Worm (Caenorhabditis elegans): ENCODE measurements around the gene lgg-3.

lgg-3 gene

ce11 chrIII:5706077-5706627, 8.3 kb upstream of the lgg-3 start, which contains the start of gene rpl-23 (continued):
- peak; percentile 5 for TF ChIP-seq nhr-80 (tag; optimal IDR thresholded peaks at IDR 0.05)
- TF ChIP-seq ZK185.1 (tag; optimal IDR thresholded peaks at IDR 0.05; ENCODE audit: poor library complexity, severe bottlenecking), result peak; percentile 81
- TF ChIP-seq hmg-1.2 (GFP tag; IDR thresholded peaks at IDR 0.05), result peak; percentile 87
- TF ChIP-seq nfyb-1 (GFP tag; IDR thresholded peaks at IDR 0.05), result 0 out of 2 replicates have a peak, but pooled peaks have one; percentile 12
- TF ChIP-seq snpc-1.3 (tag; optimal IDR thresholded peaks at IDR 0.05; ENCODE audit: insufficient read depth), result peak; percentile 78
- TF ChIP-seq lin-35 (GFP tag; optimal IDR thresholded peaks at IDR 0.05), result peak in 1 of 3 experiments; percentile 85
- 0 out of 2 replicates have a peak, but pooled peaks have one; percentile 19 for TF ChIP-seq C06A6.2 (GFP tag; conservative IDR thresholded peaks at IDR 0.05)
- no peak for TF ChIP-seq unc-62 (GFP tag; optimal IDR thresholded peaks at IDR 0.05)
- TF ChIP-seq lsl-1 (GFP tag; optimal IDR thresholded peaks at IDR 0.05), result peak; percentile 62
- TF ChIP-seq madf-10 (tag; optimal IDR thresholded peaks at IDR 0.05), result peak; percentile 55
- TF ChIP-seq C17E4.6 (GFP tag; IDR thresholded peaks at IDR 0.05), result no peak
- no peak for TF ChIP-seq him-1 (tag; optimal IDR thresholded peaks at IDR 0.05)
- TF ChIP-seq attf-3 (GFP tag; conservative IDR thresholded peaks at IDR 0.05), result peak; percentile 57
- no peak for TF ChIP-seq repo-1 (tag; optimal IDR thresholded peaks at IDR 0.05)
- peak; percentile 67; the same call in 1 of the 2 replicates for TF ChIP-seq ekl-4 (GFP tag; IDR thresholded peaks at IDR 0.05)
- TF ChIP-seq madf-3 (GFP tag; IDR thresholded peaks at IDR 0.05), result peak; percentile 86
- TF ChIP-seq Y53F4B.3 (GFP tag; IDR thresholded peaks at IDR 0.05), result no peak
- peak; percentile 87 for TF ChIP-seq snpc-3.4 (tag; optimal IDR thresholded peaks at IDR 0.05)
- no peak for TF ChIP-seq hlh-12 (tag; optimal IDR thresholded peaks at IDR 0.05)
- peak; percentile 41 for TF ChIP-seq madf-8 (GFP tag; conservative IDR thresholded peaks at IDR 0.05)
- peak; percentile 40 for TF ChIP-seq ztf-18 (tag; optimal IDR thresholded peaks at IDR 0.05)
- peak; percentile 67 for TF ChIP-seq pbrm-1 (GFP tag; IDR thresholded peaks at IDR 0.05)
- no peak for TF ChIP-seq attf-6 (GFP tag; IDR thresholded peaks at IDR 0.05)
- peak; percentile 67 for TF ChIP-seq tlf-1 (GFP tag; optimal IDR thresholded peaks at IDR 0.05)
- TF ChIP-seq athp-1 (tag; optimal IDR thresholded peaks at IDR 0.05), result peak; percentile 81
- peak; percentile 68 for TF ChIP-seq ceh-91 (GFP tag; IDR thresholded peaks at IDR 0.05)
- TF ChIP-seq Y53G8AR.9 (GFP tag; conservative IDR thresholded peaks at IDR 0.05), result peak; percentile 85
- TF ChIP-seq unc-130 (GFP tag; optimal IDR thresholded peaks at IDR 0.05), result no peak
- peak; percentile 69 for TF ChIP-seq rcor-1 (GFP tag; IDR thresholded peaks at IDR 0.05)
- no peak for TF ChIP-seq F37B4.10 (GFP tag; IDR thresholded peaks at IDR 0.05)
- TF ChIP-seq dpl-1 (GFP tag; optimal IDR thresholded peaks at IDR 0.05), result peak; percentile 68
- TF ChIP-seq lsy-27 (tag; optimal IDR thresholded peaks at IDR 0.05; ENCODE audit: borderline replicate concordance, insufficient read depth), result peak; percentile 53
- TF ChIP-seq lin-54 (GFP tag; optimal IDR thresholded peaks at IDR 0.05), result peak; percentile 74
- TF ChIP-seq lir-1 (GFP tag; conservative IDR thresholded peaks at IDR 0.05), result 0 out of 2 replicates have a peak, but pooled peaks have one; percentile 16
- peak; percentile 77 for TF ChIP-seq ceh-27 (GFP tag; optimal IDR thresholded peaks at IDR 0.05)
- peak; percentile 59 for TF ChIP-seq K12H6.12 (tag; optimal IDR thresholded peaks at IDR 0.05)
- TF ChIP-seq ama-1 (optimal IDR thresholded peaks at IDR 0.05), result no peak
- TF ChIP-seq ama-1 (GFP tag; optimal IDR thresholded peaks at IDR 0.05), result peak in 1 of 2 experiments; percentile 19
- TF ChIP-seq rec-8 (tag; optimal IDR thresholded peaks at IDR 0.05), result no peak
- TF ChIP-seq egl-44 (GFP tag; IDR thresholded peaks at IDR 0.05), result no peak
- no peak; the same call in 1 of the 2 replicates for TF ChIP-seq cebp-1 (GFP tag; IDR thresholded peaks at IDR 0.05)
- peak; percentile 68 for TF ChIP-seq cebp-1 (tag; optimal IDR thresholded peaks at IDR 0.05)
- TF ChIP-seq efl-1 (GFP tag; optimal IDR thresholded peaks at IDR 0.05), result peak; percentile 65
- TF ChIP-seq lin-40 (tag; optimal IDR thresholded peaks at IDR 0.05), result peak; percentile 71

Data from whole organism, young adult.